Worm (Caenorhabditis elegans) whole organism, mixed stage, embryonic: ENCODE measurements around the gene pha-4.

ENCODE experiments used
- blmp-1 ChIP-seq: fragments of 150-350 bp; optimal IDR thresholded peaks from 2 replicates; lab custom pipeline; 2014; ENCODE audit warnings: missing biosample characterization, missing genetic modification characterization
- lin-13 ChIP-seq: fragments of 150-350 bp; optimal IDR thresholded peaks from 2 replicates; lab custom pipeline; 2014; ENCODE audit warnings: missing biosample characterization, missing genetic modification characterization
- mab-5 ChIP-seq: fragments of 150-350 bp; optimal IDR thresholded peaks from 2 replicates; lab custom pipeline; 2014; ENCODE audit warnings: missing biosample characterization, missing genetic modification characterization
- mep-1 ChIP-seq: fragments of 150-350 bp; optimal IDR thresholded peaks from 2 replicates; lab custom pipeline; 2017; ENCODE audit warnings: missing biosample characterization, missing genetic modification reagents, missing genetic modification characterization, inconsistent platforms
- nhr-237 ChIP-seq: fragments of 150-350 bp; optimal IDR thresholded peaks from 2 replicates; lab custom pipeline; 2014; ENCODE audit warnings: missing biosample characterization, missing genetic modification characterization
- nhr-28 ChIP-seq: fragments of 150-350 bp; optimal IDR thresholded peaks from 2 replicates; lab custom pipeline; 2014; ENCODE audit warnings: missing biosample characterization, missing genetic modification characterization
- nhr-76 ChIP-seq: sonication (generic microtip); optimal IDR thresholded peaks from 2 replicates; lab custom pipeline; 2017; ENCODE audit warnings: missing biosample characterization, missing genetic modification characterization
- snpc-4 ChIP-seq: fragments of 150-350 bp; optimal IDR thresholded peaks from 2 replicates; lab custom pipeline; 2014; ENCODE audit warnings: missing biosample characterization, missing genetic modification characterization
- unc-62 ChIP-seq: fragments of 150-350 bp; optimal IDR thresholded peaks from 2 replicates; lab custom pipeline; 2014; ENCODE audit warnings: missing biosample characterization, missing genetic modification reagents, missing genetic modification characterization
- ztf-11 ChIP-seq: fragments of 150-350 bp; optimal IDR thresholded peaks from 2 replicates; lab custom pipeline; 2014; ENCODE audit warnings: missing biosample characterization, missing genetic modification characterization

DNA sequence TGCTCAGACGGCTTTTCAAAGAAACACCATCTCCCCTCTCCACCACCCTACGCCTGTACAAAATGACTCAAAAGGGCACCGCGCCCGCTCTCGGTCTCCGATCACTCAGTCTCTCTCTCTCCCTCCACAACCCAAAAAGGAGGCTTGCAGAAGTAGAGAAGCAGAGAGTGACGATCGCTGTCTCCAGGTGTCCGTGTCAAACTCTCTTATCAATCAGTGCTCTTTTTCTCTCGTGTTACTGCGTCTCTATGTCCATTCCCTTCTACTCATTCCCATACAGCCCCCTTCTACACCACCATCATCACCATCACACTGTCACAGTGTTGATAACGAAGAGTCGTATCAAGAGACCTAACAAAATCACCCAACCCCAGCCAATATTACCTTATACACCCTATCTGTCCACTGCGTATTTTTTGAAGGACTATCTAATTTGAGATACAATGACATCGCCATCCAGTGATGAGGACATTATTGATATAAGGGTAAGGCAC, at the start of gene pha-4:
- TF ChIP-seq nhr-76 (tag; lab: Kevin White, UChicago) (no peak), unc-62 (GFP tag; lab: Kevin White, UChicago) (no peak), blmp-1 (tag; lab: Kevin White, UChicago) (no peak), mep-1 (no peak), mab-5 (tag; lab: Kevin White, UChicago) (no peak), snpc-4 (no peak), lin-13 (tag; lab: Kevin White, UChicago) (no peak), ztf-11 (no peak), nhr-237 (no peak), nhr-28 (tag; lab: Kevin White, UChicago) (no peak)
